Worm (Caenorhabditis elegans): ENCODE measurements around the gene pbo-4.

pbo-4 gene

ce11 chrX:11007393-11007792, 53.5 kb downstream of the pbo-4 start:
- TF ChIP-seq nhr-80 (tag; optimal IDR thresholded peaks at IDR 0.05) (peak; percentile 42), mcd-1 (GFP tag; IDR thresholded peaks at IDR 0.05) (no peak), atf-7 (tag; optimal IDR thresholded peaks at IDR 0.05) (no peak), aptf-2 (GFP tag; conservative IDR thresholded peaks at IDR 0.05) (no peak), F57C9.4 (tag; optimal IDR thresholded peaks at IDR 0.05) (no peak), tbx-9 (tag; optimal IDR thresholded peaks at IDR 0.05; ENCODE audit: borderline replicate concordance) (no peak)

Data from whole organism, young adult.